Worm (Caenorhabditis elegans): Measurements from ENCODE around the gene K07D4.2.

DNA sequence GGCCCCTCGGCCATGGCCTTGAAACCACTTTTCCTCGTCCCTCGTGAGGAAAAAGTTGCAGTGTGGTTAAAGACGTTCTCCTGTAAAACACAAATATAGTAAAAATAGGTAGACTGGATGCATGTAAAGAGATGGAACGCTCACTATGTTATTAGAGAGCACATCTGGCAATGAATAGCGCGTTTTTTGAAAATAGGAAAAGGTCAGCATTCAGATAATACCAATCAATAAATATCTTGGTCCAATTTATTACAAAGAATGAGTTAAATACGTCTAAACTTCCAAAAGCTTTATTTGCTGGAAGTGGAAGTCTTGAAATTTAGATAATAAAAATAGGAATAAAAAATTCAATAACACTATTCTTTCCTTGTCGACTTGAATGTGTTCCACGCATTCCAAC lies 17.2 kb upstream of the K07D4.2 start, which contains the start of gene gadr-4:
- TF ChIP-seq C38D4.7 (GFP tag; optimal IDR thresholded peaks at IDR 0.05): no peak
- TF ChIP-seq ttx-3 (tag; optimal IDR thresholded peaks at IDR 0.05): no peak
- no peak for TF ChIP-seq pha-4 (tag; optimal IDR thresholded peaks at IDR 0.05)
- TF ChIP-seq ztf-16 (tag; optimal IDR thresholded peaks at IDR 0.05): no peak
- TF ChIP-seq odd-2 (tag; optimal IDR thresholded peaks at IDR 0.05): no peak

Data from whole organism, late embryonic.